Worm (Caenorhabditis elegans) whole organism, L4 larva: ENCODE data around the gene citk-2.

Source experiments
- F10B5.3 ChIP-seq: sonication (generic microtip); optimal IDR thresholded peaks from 2 replicates; lab custom pipeline; 2016; ENCODE audit warnings: mild to moderate bottlenecking, missing genetic modification characterization, missing compliant biosample characterization
- F26F4.8 ChIP-seq: fragments of 200-800 bp; sonication (Bioruptor generic); conservative IDR thresholded peaks from 2 replicates; pipeline ENCODE4 v1.3.6; 2022; ENCODE audit warnings: missing genetic modification characterization, missing compliant biosample characterization
- T20F7.1 ChIP-seq: fragments of 200-800 bp; sonication (Bioruptor generic); optimal IDR thresholded peaks from 2 replicates; lab custom pipeline; 2018; ENCODE audit warnings: mild to moderate bottlenecking, missing genetic modification characterization, missing compliant biosample characterization
- T26A8.4 ChIP-seq: fragments of 200-800 bp; sonication (Bioruptor generic); IDR thresholded peaks from 2 replicates; pipeline ENCODE4 v1.3.6; 2022; ENCODE audit warnings: missing genetic modification characterization, missing compliant biosample characterization
- Y48G9A.11 ChIP-seq: fragments of 200-800 bp; sonication (Bioruptor generic); IDR thresholded peaks from 2 replicates; pipeline ENCODE4 v1.3.6; 2022; ENCODE audit warnings: missing genetic modification reagents, missing genetic modification characterization, missing compliant biosample characterization
- Y5F2A.4 ChIP-seq: fragments of 200-800 bp; sonication (Bioruptor generic); optimal IDR thresholded peaks from 2 replicates; lab custom pipeline; 2018; ENCODE audit warnings: mild to moderate bottlenecking, missing genetic modification characterization, missing compliant biosample characterization
- Y75B8A.6 ChIP-seq: fragments of 200-800 bp; sonication (Bioruptor generic); IDR thresholded peaks from 2 replicates; pipeline ENCODE4 v1.3.6; 2022; ENCODE audit warnings: missing genetic modification reagents, missing genetic modification characterization, missing compliant biosample characterization
- aha-1 ChIP-seq: fragments of 150-350 bp; peaks from one replicate; lab custom pipeline; 2014; ENCODE audit warnings: missing biosample characterization, missing genetic modification characterization
- aly-2 ChIP-seq: sonication (generic microtip); optimal IDR thresholded peaks from 2 replicates; lab custom pipeline; 2018; ENCODE audit warnings: missing biosample characterization, missing genetic modification characterization
- ceh-82 ChIP-seq: sonication (generic microtip); optimal IDR thresholded peaks from 2 replicates; lab custom pipeline; 2017; ENCODE audit warnings: missing biosample characterization, missing genetic modification characterization
- daf-12 ChIP-seq: fragments of 150-350 bp; optimal IDR thresholded peaks from 2 replicates; lab custom pipeline; 2014; ENCODE audit warnings: missing biosample characterization, missing genetic modification reagents, missing genetic modification characterization
- daf-16 ChIP-seq, 3 experiments: sonication (generic microtip); optimal IDR thresholded peaks; 2 replicates each; lab custom pipeline; 2016 to 2017; ENCODE audit warnings: missing genetic modification characterization in 3 of 3, missing genetic modification reagents in 3 of 3, mild to moderate bottlenecking in 2 of 3, missing compliant biosample characterization in 2 of 3, missing biosample characterization in 1 of 3, moderate library complexity in 1 of 3
- dmd-6 ChIP-seq: fragments of 200-800 bp; sonication (Bioruptor generic); IDR thresholded peaks from 2 replicates; pipeline ENCODE4 v1.3.6; 2022; ENCODE audit warnings: missing genetic modification reagents, missing genetic modification characterization, missing compliant biosample characterization
- hlh-11 ChIP-seq: fragments of 200-800 bp; sonication (Bioruptor generic); optimal IDR thresholded peaks from 2 replicates; lab custom pipeline; 2018; ENCODE audit warnings: mild to moderate bottlenecking, missing genetic modification characterization, missing compliant biosample characterization
- hlh-30 ChIP-seq: sonication (generic microtip); optimal IDR thresholded peaks from 2 replicates; lab custom pipeline; 2017; ENCODE audit warnings: antibody characterized with exemption, mild to moderate bottlenecking, missing genetic modification characterization, missing compliant biosample characterization; ENCODE audit not compliant: insufficient read depth
- hmg-1.1 ChIP-seq: fragments of 200-800 bp; sonication (Bioruptor generic); IDR thresholded peaks from 2 replicates; pipeline ENCODE4 v1.3.6; 2022; ENCODE audit warnings: missing genetic modification reagents, missing genetic modification characterization, missing compliant biosample characterization
- jun-1 ChIP-seq: fragments of 150-350 bp; optimal IDR thresholded peaks from 2 replicates; lab custom pipeline; 2014; ENCODE audit warnings: missing biosample characterization, missing genetic modification reagents, missing genetic modification characterization
- lin-29 ChIP-seq: fragments of 200-800 bp; sonication (Bioruptor generic); IDR thresholded peaks from 2 replicates; pipeline ENCODE4 v1.3.6; 2022; ENCODE audit warnings: missing genetic modification reagents, missing genetic modification characterization, missing compliant biosample characterization
- lin-38 ChIP-seq: fragments of 200-800 bp; sonication (Bioruptor generic); IDR thresholded peaks from 2 replicates; pipeline ENCODE4 v1.3.6; 2022; ENCODE audit warnings: missing genetic modification reagents, missing genetic modification characterization, missing compliant biosample characterization
- mdt-29 ChIP-seq: fragments of 200-800 bp; sonication (Bioruptor generic); IDR thresholded peaks from 2 replicates; pipeline ENCODE4 v1.3.6; 2022; ENCODE audit warnings: missing genetic modification reagents, missing genetic modification characterization, missing compliant biosample characterization
- mxl-3 ChIP-seq: fragments of 200-800 bp; sonication (Bioruptor generic); optimal IDR thresholded peaks from 2 replicates; lab custom pipeline; 2018; ENCODE audit warnings: mild to moderate bottlenecking, missing genetic modification characterization, missing compliant biosample characterization
- nhr-111 ChIP-seq: fragments of 200-800 bp; sonication (Bioruptor generic); optimal IDR thresholded peaks from 2 replicates; lab custom pipeline; 2018; ENCODE audit warnings: mild to moderate bottlenecking, missing genetic modification characterization, missing compliant biosample characterization
- nhr-237 ChIP-seq: sonication (generic microtip); optimal IDR thresholded peaks from 2 replicates; lab custom pipeline; 2017; ENCODE audit warnings: missing biosample characterization, missing genetic modification characterization
- nhr-77 ChIP-seq: fragments of 150-350 bp; optimal IDR thresholded peaks from 2 replicates; lab custom pipeline; 2014; ENCODE audit warnings: missing biosample characterization, missing genetic modification characterization
- pqm-1 ChIP-seq: sonication (generic microtip); optimal IDR thresholded peaks from 2 replicates; lab custom pipeline; 2017; ENCODE audit warnings: missing biosample characterization, missing genetic modification characterization
- sdz-12 ChIP-seq: fragments of 200-800 bp; sonication (Bioruptor generic); optimal IDR thresholded peaks from 2 replicates; lab custom pipeline; 2018; ENCODE audit warnings: mild to moderate bottlenecking, missing genetic modification characterization, missing compliant biosample characterization
- set-16 ChIP-seq: fragments of 200-800 bp; sonication (Bioruptor generic); IDR thresholded peaks from 2 replicates; pipeline ENCODE4 v1.3.6; 2022; ENCODE audit warnings: missing genetic modification reagents, missing genetic modification characterization, missing compliant biosample characterization
- skn-1 ChIP-seq: fragments of 150-350 bp; optimal IDR thresholded peaks from 2 replicates; lab custom pipeline; 2014; ENCODE audit warnings: missing biosample characterization, missing genetic modification characterization
- snpc-1.2 ChIP-seq: fragments of 200-800 bp; sonication (Bioruptor generic); IDR thresholded peaks from 2 replicates; pipeline ENCODE4 v1.3.6; 2022; ENCODE audit warnings: missing genetic modification reagents, missing genetic modification characterization, missing compliant biosample characterization
- tag-97 ChIP-seq: fragments of 200-800 bp; sonication (Bioruptor generic); IDR thresholded peaks from 2 replicates; pipeline ENCODE4 v1.3.6; 2022; ENCODE audit warnings: missing genetic modification characterization, missing compliant biosample characterization
- unc-62 ChIP-seq, 3 experiments: fragments of 150-350 bp in 1 of 3; sonication (generic microtip); optimal IDR thresholded peaks in 2 of 3; peaks in 1 of 3; 1 replicate in 1 of 3; 2 replicates in 2 of 3; lab custom pipeline; 2014 to 2017; ENCODE audit warnings: missing biosample characterization in 3 of 3, missing genetic modification characterization in 3 of 3, missing genetic modification reagents in 3 of 3, missing genotype in 1 of 3
- zfp-2 ChIP-seq: sonication (generic microtip); optimal IDR thresholded peaks from 2 replicates; lab custom pipeline; 2016; ENCODE audit warnings: mild to moderate bottlenecking, missing genetic modification characterization, missing compliant biosample characterization

citk-2 gene

ce11 chrII:4974448-4974951, 24.8 kb upstream of the citk-2 start:
- TF ChIP-seq aha-1 (tag; lab: Kevin White, UChicago), result peak; percentile 86
- no peak for TF ChIP-seq F26F4.8
- no peak for TF ChIP-seq Y75B8A.6
- TF ChIP-seq zfp-2 (tag; lab: Kevin White, UChicago), result no peak
- no peak for TF ChIP-seq pqm-1 (tag; lab: Kevin White, UChicago)
- TF ChIP-seq set-16 (GFP tag; lab: Robert Waterston, UW), result no peak

ce11 chrII:4975311-4975710, 24.0 kb upstream of the citk-2 start:
- TF ChIP-seq jun-1 (tag; lab: Kevin White, UChicago) (no peak), unc-62 (GFP tag; optimal IDR thresholded peaks at IDR 0.05 in 1 of 2; lab: Kevin White, UChicago) (no peak), unc-62 (tag; optimal IDR thresholded peaks at IDR 0.05; lab: Kevin White, UChicago) (no peak), hlh-11 (tag; lab: Kevin White, UChicago) (no peak), ceh-82 (tag; lab: Kevin White, UChicago) (no peak), daf-12 (tag; lab: Kevin White, UChicago) (no peak), tag-97 (GFP tag; lab: Robert Waterston, UW) (no peak), skn-1 (tag; lab: Kevin White, UChicago) (no peak), Y48G9A.11 (GFP tag; lab: Robert Waterston, UW) (no peak), hmg-1.1 (GFP tag; lab: Robert Waterston, UW) (no peak), nhr-111 (no peak), lin-29 (GFP tag; lab: Robert Waterston, UW) (no peak), F10B5.3 (no peak), nhr-77 (no peak), T26A8.4 (GFP tag; lab: Robert Waterston, UW) (no peak), nhr-237 (no peak), sdz-12 (no peak)

- no peak for TF ChIP-seq mxl-3 (GFP tag; lab: Kevin White, UChicago)
- TF ChIP-seq Y5F2A.4 (GFP tag; lab: Kevin White, UChicago), result no peak
- TF ChIP-seq lin-38, result no peak
- TF ChIP-seq aha-1 (tag; lab: Kevin White, UChicago), result peak; percentile 40
- no peak for TF ChIP-seq aly-2 (tag; lab: Kevin White, UChicago)
- no peak for TF ChIP-seq tag-97 (GFP tag; lab: Robert Waterston, UW)
- no peak for TF ChIP-seq T20F7.1 (GFP tag; lab: Kevin White, UChicago)
- TF ChIP-seq snpc-1.2 (GFP tag; lab: Robert Waterston, UW), result no peak
Observed at ce11 chrII:4981682-4982404, 17.5 kb upstream of the citk-2 start.

- TF ChIP-seq pqm-1 (tag; lab: Kevin White, UChicago) (peak; percentile 15), mdt-29 (no peak), daf-16 (GFP tag; optimal IDR thresholded peaks at IDR 0.05; lab: Kevin White, UChicago) (no peak), daf-16 (tag; optimal IDR thresholded peaks at IDR 0.05; lab: Kevin White, UChicago) (peak; percentile 45)
- TF ChIP-seq, all 104 proteins: peak for 2
Observed at ce11 chrII:4984151-4984550, 15.2 kb upstream of the citk-2 start.

ce11 chrII:4985961-4986503, 13.3 kb upstream of the citk-2 start:
- TF ChIP-seq dmd-6, result peak; percentile 29; the same call in 1 of the 2 replicates
- peak in 1 of 2 experiments; percentile 95 for TF ChIP-seq unc-62 (GFP tag; optimal IDR thresholded peaks at IDR 0.05 in 1 of 2; lab: Kevin White, UChicago)
- TF ChIP-seq unc-62 (tag; optimal IDR thresholded peaks at IDR 0.05; lab: Kevin White, UChicago), result no peak
- TF ChIP-seq nhr-111, result no peak
- TF ChIP-seq hlh-30 (tag; lab: Kevin White, UChicago), result peak; percentile 63
